Fruit fly (Drosophila melanogaster) whole organism, adult: Measurements from ENCODE around the gene I-2.

Experiments
- CG11617 ChIP-seq: fragments of 200-800 bp; sonication (Bioruptor generic); optimal IDR thresholded peaks from 2 replicates; lab custom pipeline; 2017; ENCODE audit warnings: mild to moderate bottlenecking, missing biosample characterization, missing genetic modification reagents, missing genetic modification characterization
- CG12768 ChIP-seq: fragments of 200-800 bp; sonication (Bioruptor generic); optimal IDR thresholded peaks from 2 replicates; lab custom pipeline; 2017; ENCODE audit warnings: missing biosample characterization, missing genetic modification characterization, mild to moderate bottlenecking, moderate library complexity, missing genetic modification reagents
- CG14711 ChIP-seq: fragments of 200-800 bp; sonication (Bioruptor generic); optimal IDR thresholded peaks from 2 replicates; lab custom pipeline; 2018; ENCODE audit warnings: missing biosample characterization, mild to moderate bottlenecking, missing genetic modification characterization, moderate library complexity
- CG1620 ChIP-seq: fragments of 200-800 bp; sonication (Bioruptor generic); optimal IDR thresholded peaks from 2 replicates; lab custom pipeline; 2016; ENCODE audit warnings: missing biosample characterization, missing genetic modification characterization
- CG33017 ChIP-seq: fragments of 200-800 bp; sonication (Bioruptor generic); optimal IDR thresholded peaks from 2 replicates; lab custom pipeline; 2018; ENCODE audit warnings: missing biosample characterization, mild to moderate bottlenecking, missing genetic modification characterization, moderate library complexity
- CG5204 ChIP-seq: fragments of 200-800 bp; sonication (Bioruptor generic); optimal IDR thresholded peaks from 2 replicates; lab custom pipeline; 2016; ENCODE audit warnings: missing biosample characterization, missing genetic modification characterization
- CG7045 ChIP-seq: fragments of 200-800 bp; sonication (Bioruptor generic); optimal IDR thresholded peaks from 2 replicates; lab custom pipeline; 2017; ENCODE audit warnings: missing biosample characterization, mild to moderate bottlenecking, missing genetic modification characterization
- CG7101 ChIP-seq: fragments of 200-800 bp; sonication (Bioruptor generic); optimal IDR thresholded peaks from 2 replicates; lab custom pipeline; 2018; ENCODE audit warnings: missing biosample characterization, mild to moderate bottlenecking, missing genetic modification characterization, moderate library complexity
- Clk ChIP-seq: fragments of 200-800 bp; sonication (Bioruptor generic); optimal IDR thresholded peaks from 2 replicates; lab custom pipeline; 2017; ENCODE audit warnings: missing biosample characterization, missing genetic modification characterization
- Crg-1 ChIP-seq: fragments of 200-800 bp; sonication (Bioruptor generic); optimal IDR thresholded peaks from 2 replicates; lab custom pipeline; 2016; ENCODE audit warnings: missing biosample characterization, missing genetic modification characterization
- Hr96 ChIP-seq: fragments of 200-800 bp; sonication (Bioruptor generic); optimal IDR thresholded peaks from 2 replicates; lab custom pipeline; 2016; ENCODE audit warnings: missing biosample characterization, missing genetic modification characterization
- Mnt ChIP-seq: fragments of 200-800 bp; sonication (Bioruptor generic); optimal IDR thresholded peaks from 2 replicates; lab custom pipeline; 2016; ENCODE audit warnings: missing biosample characterization, mild to moderate bottlenecking, missing genetic modification characterization
- bab1 ChIP-seq: fragments of 200-800 bp; sonication (Bioruptor generic); optimal IDR thresholded peaks from 3 replicates; lab custom pipeline; 2019; ENCODE audit warnings: missing biosample characterization, mild to moderate bottlenecking, missing genetic modification characterization, moderate library complexity
- cic ChIP-seq: fragments of 200-800 bp; sonication (Bioruptor generic); optimal IDR thresholded peaks from 2 replicates; lab custom pipeline; 2017; ENCODE audit warnings: missing biosample characterization, mild to moderate bottlenecking, missing genetic modification characterization, moderate library complexity
- cnc ChIP-seq, 2 experiments: fragments of >200 bp; optimal IDR thresholded peaks; 2 replicates each; lab custom pipeline; 2017
- kay ChIP-seq: fragments of 200-800 bp; sonication (Bioruptor generic); peaks from one replicate; lab custom pipeline; 2016; ENCODE audit warnings: missing biosample characterization, missing genetic modification characterization, borderline replicate concordance
- ovo ChIP-seq: fragments of 200-800 bp; sonication (Bioruptor generic); optimal IDR thresholded peaks from 2 replicates; lab custom pipeline; 2016; ENCODE audit warnings: missing biosample characterization, missing genetic modification characterization
- pad ChIP-seq: fragments of 200-800 bp; sonication (Bioruptor generic); optimal IDR thresholded peaks from 3 replicates; lab custom pipeline; 2017; ENCODE audit warnings: missing biosample characterization, missing genetic modification characterization, mild to moderate bottlenecking, moderate library complexity, missing genetic modification reagents
- tj ChIP-seq: fragments of 200-800 bp; sonication (Bioruptor generic); optimal IDR thresholded peaks from 3 replicates; lab custom pipeline; 2017; ENCODE audit warnings: missing biosample characterization, mild to moderate bottlenecking, missing genetic modification characterization, moderate library complexity
- toe ChIP-seq: fragments of 200-800 bp; sonication (Bioruptor generic); optimal IDR thresholded peaks from 2 replicates; lab custom pipeline; 2016; ENCODE audit warnings: missing biosample characterization, missing genetic modification characterization

The I-2 gene

dm6 chr3L:9840710-9841109, 4.1 kb upstream of the I-2 start:
- no peak for TF ChIP-seq CG12768 (GFP tag; lab: Kevin White, UChicago)
- no peak for TF ChIP-seq CG11617

- TF ChIP-seq tj (GFP tag; lab: Kevin White, UChicago) (no peak), toe (GFP tag; lab: Kevin White, UChicago) (no peak), CG14711 (tag; lab: Kevin White, UChicago) (peak; percentile 42), Crg-1 (GFP tag; lab: Kevin White, UChicago) (no peak), Clk (GFP tag; lab: Kevin White, UChicago) (no peak), Mnt (GFP tag; lab: Kevin White, UChicago) (peak; percentile 8), Hr96 (GFP tag; lab: Kevin White, UChicago) (no peak), kay (GFP tag; lab: Kevin White, UChicago) (peak; percentile 7), pad (no peak), CG7045 (GFP tag; lab: Kevin White, UChicago) (no peak), CG12768 (GFP tag; lab: Kevin White, UChicago) (no peak), CG11617 (no peak), cnc (optimal IDR thresholded peaks at IDR 0.05; lab: Kevin White, UChicago) (no peak), bab1 (GFP tag; lab: Kevin White, UChicago) (peak; percentile 24), CG5204 (no peak), ovo (GFP tag; lab: Kevin White, UChicago) (no peak), CG33017 (peak; percentile 5), CG1620 (no peak), CG7101 (tag; lab: Kevin White, UChicago) (peak; percentile 0), cic (GFP tag; lab: Kevin White, UChicago) (no peak)
Measured at dm6 chr3L:9838534-9838933, 1.9 kb upstream of the I-2 start, which contains the start of gene Cdk8. TSS of gene Cdk8 (minus strand) at chr3L:9838670.

dm6 chr3L:9837053-9837452, 448 bp upstream of the I-2 start:
- TF ChIP-seq CG7101 (tag; lab: Kevin White, UChicago) (no peak), CG33017 (no peak), kay (GFP tag; lab: Kevin White, UChicago) (no peak), Hr96 (GFP tag; lab: Kevin White, UChicago) (no peak), cnc (optimal IDR thresholded peaks at IDR 0.05; lab: Kevin White, UChicago) (no peak), bab1 (GFP tag; lab: Kevin White, UChicago) (no peak), Mnt (GFP tag; lab: Kevin White, UChicago) (no peak), pad (no peak), CG11617 (no peak), CG7045 (GFP tag; lab: Kevin White, UChicago) (no peak)

dm6 chr3L:9832125-9832524, 4.5 kb downstream of the I-2 start:
- TF ChIP-seq CG11617, result no peak
- no peak for TF ChIP-seq CG33017
- no peak for TF ChIP-seq CG7045 (GFP tag; lab: Kevin White, UChicago)
- TF ChIP-seq toe (GFP tag; lab: Kevin White, UChicago), result no peak
- TF ChIP-seq ovo (GFP tag; lab: Kevin White, UChicago), result no peak
- no peak for TF ChIP-seq CG14711 (tag; lab: Kevin White, UChicago)
- TF ChIP-seq tj (GFP tag; lab: Kevin White, UChicago), result no peak
- no peak for TF ChIP-seq cnc (optimal IDR thresholded peaks at IDR 0.05; lab: Kevin White, UChicago)
- no peak for TF ChIP-seq Clk (GFP tag; lab: Kevin White, UChicago)

dm6 chr3L:9829639-9830341, 6.8 kb downstream of the I-2 start:
- TF ChIP-seq cnc (optimal IDR thresholded peaks at IDR 0.05; lab: Kevin White, UChicago) (no peak), CG1620 (no peak), CG11617 (no peak), CG7101 (tag; lab: Kevin White, UChicago) (no peak), CG33017 (no peak), cic (GFP tag; lab: Kevin White, UChicago) (no peak), Mnt (GFP tag; lab: Kevin White, UChicago) (no peak), CG5204 (no peak), CG7045 (GFP tag; lab: Kevin White, UChicago) (no peak), kay (GFP tag; lab: Kevin White, UChicago) (no peak), CG14711 (tag; lab: Kevin White, UChicago) (no peak), bab1 (GFP tag; lab: Kevin White, UChicago) (no peak), pad (no peak), tj (GFP tag; lab: Kevin White, UChicago) (no peak), toe (GFP tag; lab: Kevin White, UChicago) (no peak), Clk (GFP tag; lab: Kevin White, UChicago) (no peak), Crg-1 (GFP tag; lab: Kevin White, UChicago) (no peak), Hr96 (GFP tag; lab: Kevin White, UChicago) (no peak), CG12768 (GFP tag; lab: Kevin White, UChicago) (no peak)

dm6 chr3L:9829154-9829553, 7.5 kb downstream of the I-2 start:
- TF ChIP-seq kay (GFP tag; lab: Kevin White, UChicago) (peak; percentile 78), CG14711 (tag; lab: Kevin White, UChicago) (no peak), CG12768 (GFP tag; lab: Kevin White, UChicago) (no peak), CG7045 (GFP tag; lab: Kevin White, UChicago) (no peak), pad (no peak), tj (GFP tag; lab: Kevin White, UChicago) (no peak)
